Worm (Caenorhabditis elegans): ENCODE measurements around the gene snu-23.

snu-23 gene

DNA sequence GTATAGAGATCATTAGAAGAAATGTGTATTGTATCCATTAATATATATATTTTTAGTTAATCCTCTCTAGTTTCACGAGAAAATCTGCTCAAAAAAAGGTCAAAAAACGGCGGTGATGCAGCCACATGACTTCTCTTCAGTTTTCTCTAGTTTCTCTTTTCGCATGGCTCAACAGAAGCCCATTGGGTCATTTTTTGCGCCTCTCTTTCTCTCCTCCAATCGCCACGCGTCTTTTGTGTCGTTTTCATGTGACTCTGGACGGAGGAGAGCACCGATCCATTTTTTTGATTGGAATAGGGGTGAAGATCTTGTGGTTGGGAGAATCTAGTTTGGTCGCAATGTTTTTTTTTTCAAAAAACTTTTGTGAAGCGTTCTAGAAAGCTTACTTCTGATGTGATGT lies 49.1 kb downstream of the snu-23 start:
- TF ChIP-seq nhr-12 (tag; optimal IDR thresholded peaks at IDR 0.05) (no peak), tbx-8 (GFP tag; optimal IDR thresholded peaks at IDR 0.05) (no peak), ces-1 (GFP tag; optimal IDR thresholded peaks at IDR 0.05) (no peak), cnd-1 (tag; optimal IDR thresholded peaks at IDR 0.05) (no peak), ceh-43 (GFP tag; optimal IDR thresholded peaks at IDR 0.05) (no peak), flh-1 (GFP tag; optimal IDR thresholded peaks at IDR 0.05) (no peak), elt-1 (tag; optimal IDR thresholded peaks at IDR 0.05; ENCODE audit: borderline replicate concordance, insufficient read depth) (no peak), zip-8 (tag; optimal IDR thresholded peaks at IDR 0.05) (no peak), pha-4 (tag; optimal IDR thresholded peaks at IDR 0.05) (no peak), mep-1 (tag; optimal IDR thresholded peaks at IDR 0.05) (no peak), M03D4.4 (tag; optimal IDR thresholded peaks at IDR 0.05) (no peak), nhr-237 (tag; optimal IDR thresholded peaks at IDR 0.05) (no peak), ceh-83 (GFP tag; optimal IDR thresholded peaks at IDR 0.05) (no peak), lin-13 (tag; optimal IDR thresholded peaks at IDR 0.05) (no peak)

DNA sequence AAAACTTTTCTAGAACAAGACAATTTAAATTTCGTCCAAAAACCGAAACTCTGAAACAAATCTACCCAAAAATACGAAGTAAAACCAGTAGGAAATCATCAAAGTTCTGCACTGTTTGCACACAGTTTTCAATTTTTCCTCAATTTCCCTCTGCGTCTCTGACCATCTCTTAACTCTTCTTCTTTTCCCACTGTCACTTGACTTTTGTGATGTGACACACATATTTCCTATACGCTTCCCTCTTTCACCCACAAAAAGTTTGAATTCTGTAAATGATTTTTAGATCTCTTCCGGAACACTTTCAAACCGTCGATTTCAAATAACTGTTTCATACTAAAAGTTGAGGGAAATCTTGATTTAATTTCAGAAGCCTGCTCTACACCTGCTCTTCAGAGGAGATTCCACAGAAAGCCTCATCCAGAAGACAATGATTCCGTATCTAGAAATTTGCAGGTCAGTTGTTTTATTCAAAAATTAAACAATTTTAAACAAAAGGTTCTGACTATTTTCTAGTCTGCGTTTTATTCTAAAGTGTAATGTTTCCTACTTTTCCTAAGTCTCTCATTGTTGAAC lies 50.5 kb downstream of the snu-23 start, which contains the start of gene ncl-1:
Gene ncl-1 (plus strand): TSS at position 366 of the 573 bp plus-strand sequence.
- TF ChIP-seq ceh-83 (GFP tag; optimal IDR thresholded peaks at IDR 0.05) (no peak), unc-39 (tag; optimal IDR thresholded peaks at IDR 0.05) (no peak), bed-3 (GFP tag; optimal IDR thresholded peaks at IDR 0.05) (no peak), zip-8 (tag; optimal IDR thresholded peaks at IDR 0.05) (no peak), elt-3 (tag; optimal IDR thresholded peaks at IDR 0.05) (no peak), nhr-237 (tag; optimal IDR thresholded peaks at IDR 0.05) (no peak), snpc-4 (tag; optimal IDR thresholded peaks at IDR 0.05) (no peak)
